Fruit fly (Drosophila melanogaster): Measurements from ENCODE around the gene trus.

dm6 chr3R:12439039-12439400 is 17.4 kb upstream of the trus start, which contains the start of the genes CG17207 and CG46427:
- TF ChIP-seq CG8478 (optimal IDR thresholded peaks at IDR 0.05) (no peak), usp (GFP tag; optimal IDR thresholded peaks at IDR 0.05) (no peak), pan (optimal IDR thresholded peaks at IDR 0.05) (no peak), EcR (GFP tag; optimal IDR thresholded peaks at IDR 0.05) (no peak), psq (optimal IDR thresholded peaks at IDR 0.05) (no peak)

All from whole organism.